Worm (Caenorhabditis elegans): ENCODE data around the gene fbxb-17.

- TF ChIP-seq ztf-23 (GFP tag; IDR thresholded peaks at IDR 0.05) (no peak), cog-1 (tag; optimal IDR thresholded peaks at IDR 0.05) (no peak), ztf-29 (GFP tag; IDR thresholded peaks at IDR 0.05) (no peak), klf-2 (GFP tag; conservative IDR thresholded peaks at IDR 0.05) (no peak), ref-1 (GFP tag; conservative IDR thresholded peaks at IDR 0.05) (no peak), flt-1 (GFP tag; IDR thresholded peaks at IDR 0.05) (no peak), tab-1 (GFP tag; IDR thresholded peaks at IDR 0.05) (no peak), T22C8.4 (GFP tag; IDR thresholded peaks at IDR 0.05) (no peak)
Measured at ce11 chrII:1695861-1696260, 19.7 kb downstream of the fbxb-17 start, which contains the start of gene F58E1.13.
